Fruit fly (Drosophila melanogaster): ENCODE measurements around the gene Prp31.

DNA sequence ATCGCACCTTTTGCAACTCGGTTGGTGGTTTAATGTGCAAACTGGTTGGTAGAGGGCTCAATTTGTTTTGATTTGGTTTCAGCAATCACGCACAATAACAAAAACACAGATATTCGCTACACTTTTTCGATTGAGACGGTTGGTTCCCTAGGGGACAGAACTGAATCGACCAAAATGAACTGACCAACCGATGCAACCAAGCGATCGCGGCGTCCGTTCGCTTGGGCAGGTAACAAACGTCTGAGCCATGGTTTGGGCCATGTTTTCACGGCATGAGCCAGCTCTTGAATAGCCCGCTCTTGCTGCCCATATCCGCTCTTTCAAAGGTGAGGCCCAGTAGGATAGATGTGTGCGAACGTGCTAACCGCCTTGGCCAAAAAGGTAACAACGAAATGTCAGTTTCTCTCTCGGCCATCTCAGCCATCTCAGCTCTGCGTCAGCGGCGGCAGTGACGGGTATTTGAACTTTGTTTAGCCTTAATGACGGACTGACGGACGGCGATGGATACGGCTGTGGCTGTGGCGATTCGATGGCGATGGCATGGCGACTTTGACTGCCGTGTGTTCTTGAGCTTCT, 33.7 kb upstream of the Prp31 start, which contains the start of gene CG16959:
- TF ChIP-seq CG8478 (optimal IDR thresholded peaks at IDR 0.05) (no peak), psq (optimal IDR thresholded peaks at IDR 0.05) (no peak)

Measured in whole organism.